Worm (Caenorhabditis elegans): Measurements from ENCODE around the gene W07A12.8.

DNA sequence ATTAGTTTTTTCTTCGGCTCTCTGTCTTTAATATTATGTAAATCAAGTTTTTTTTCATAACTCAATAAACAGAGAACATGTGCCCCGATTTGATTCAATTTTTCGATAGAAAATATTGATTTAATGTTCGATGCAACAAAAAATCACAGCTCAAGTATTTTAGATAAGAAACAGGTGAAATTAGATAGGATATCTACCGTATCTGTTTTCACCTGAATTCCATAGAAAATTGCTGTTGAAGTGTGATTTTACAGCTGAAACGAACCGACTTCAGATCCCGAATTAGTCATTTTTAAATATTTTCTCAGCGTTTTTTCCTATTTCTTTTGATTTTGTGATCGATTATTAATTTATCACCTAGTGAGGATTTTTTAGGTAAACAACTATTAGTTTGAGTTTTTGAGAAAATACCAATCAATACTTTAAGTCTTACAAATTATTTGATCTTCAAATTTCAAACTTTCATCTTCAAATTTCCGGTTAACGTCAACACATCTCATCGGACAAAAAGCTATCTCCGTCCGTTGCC lies 26.4 kb downstream of the W07A12.8 start, which contains the start of gene Y9C2UA.1:
- TF ChIP-seq ces-1 (GFP tag; optimal IDR thresholded peaks at IDR 0.05) (no peak), ama-1 (optimal IDR thresholded peaks at IDR 0.05) (no peak), irx-1 (tag; optimal IDR thresholded peaks at IDR 0.05) (no peak), elt-3 (tag; optimal IDR thresholded peaks at IDR 0.05) (no peak), nhr-76 (tag; optimal IDR thresholded peaks at IDR 0.05) (no peak), nhr-20 (tag; optimal IDR thresholded peaks at IDR 0.05) (no peak), unc-62 (GFP tag; optimal IDR thresholded peaks at IDR 0.05) (no peak), F16B12.6 (tag; optimal IDR thresholded peaks at IDR 0.05) (no peak)
